Fruit fly (Drosophila melanogaster) S2 (cell line): ENCODE measurements around the gene CG43137.

Experiments
- CG8478 ChIP-seq: fragments of >200 bp; optimal IDR thresholded peaks from 2 replicates; lab custom pipeline; 2018
- CTCF ChIP-seq, 2 experiments: fragments of >200 bp; optimal IDR thresholded peaks; 2 replicates each; lab custom pipeline; 2018

DNA sequence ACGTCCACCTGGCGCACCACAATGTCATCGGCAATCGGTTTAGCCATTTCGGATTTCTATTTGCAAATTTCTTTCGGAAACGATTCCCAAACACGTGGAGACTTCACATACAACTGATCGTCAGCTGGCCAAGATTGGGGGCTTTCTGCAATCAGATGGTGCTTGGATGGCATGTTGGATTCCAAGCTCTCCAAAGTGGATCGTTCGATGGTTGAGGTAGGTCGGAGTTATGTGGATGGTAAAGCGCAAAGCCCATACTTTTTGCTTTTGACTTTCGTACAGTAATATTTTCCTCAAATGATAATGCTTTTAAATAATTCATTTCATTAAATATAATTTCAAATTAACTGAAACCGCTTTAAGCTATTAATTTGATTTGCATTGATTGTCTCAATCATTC, 49.2 kb downstream of the CG43137 start, which contains the start of gene AgmNAT:
- TF ChIP-seq CG8478 (lab: Kevin White, UChicago) (no peak), CTCF (optimal IDR thresholded peaks at IDR 0.05; lab: Kevin White, UChicago) (no peak)
